Worm (Caenorhabditis elegans) whole organism, L2 larva: ENCODE measurements around the gene C49F8.14.

Source experiments
- aly-2 ChIP-seq: fragments of 150-350 bp; optimal IDR thresholded peaks from 2 replicates; lab custom pipeline; 2014; ENCODE audit warnings: missing biosample characterization, missing genetic modification characterization
- elt-1 ChIP-seq: fragments of 150-350 bp; optimal IDR thresholded peaks from 2 replicates; lab custom pipeline; 2014; ENCODE audit warnings: missing biosample characterization, missing genetic modification characterization
- elt-3 ChIP-seq: sonication (generic microtip); optimal IDR thresholded peaks from 2 replicates; lab custom pipeline; 2017; ENCODE audit warnings: missing biosample characterization, missing genetic modification characterization
- mdl-1 ChIP-seq, 2 experiments: fragments of 150-350 bp in 1 of 2; sonication (generic microtip) in 1 of 2; optimal IDR thresholded peaks; 2 replicates each; lab custom pipeline; 2017; ENCODE audit warnings: missing biosample characterization in 2 of 2, missing genetic modification characterization in 2 of 2
- nhr-10 ChIP-seq: sonication (generic microtip); optimal IDR thresholded peaks from 2 replicates; lab custom pipeline; 2017; ENCODE audit warnings: missing biosample characterization, missing genetic modification characterization
- nhr-11 ChIP-seq: fragments of 150-350 bp; optimal IDR thresholded peaks from 2 replicates; lab custom pipeline; 2014; ENCODE audit warnings: missing biosample characterization, missing genetic modification characterization
- nhr-129 ChIP-seq: fragments of 150-350 bp; optimal IDR thresholded peaks from 2 replicates; lab custom pipeline; 2014; ENCODE audit warnings: missing biosample characterization, missing genetic modification characterization
- nhr-25 ChIP-seq: fragments of 150-350 bp; sonication (generic microtip); optimal IDR thresholded peaks from 3 replicates; lab custom pipeline; 2014; ENCODE audit warnings: missing biosample characterization, missing genetic modification characterization
- nhr-77 ChIP-seq: fragments of 150-350 bp; optimal IDR thresholded peaks from 2 replicates; lab custom pipeline; 2014; ENCODE audit warnings: missing biosample characterization, missing genetic modification characterization
- skn-1 ChIP-seq: sonication (generic microtip); optimal IDR thresholded peaks from 2 replicates; lab custom pipeline; 2017; ENCODE audit warnings: missing biosample characterization, missing genetic modification characterization
- unc-39 ChIP-seq: fragments of 150-350 bp; optimal IDR thresholded peaks from 2 replicates; lab custom pipeline; 2014; ENCODE audit warnings: missing biosample characterization, missing genetic modification characterization
- zag-1 ChIP-seq: fragments of 150-350 bp; optimal IDR thresholded peaks from 2 replicates; lab custom pipeline; 2014; ENCODE audit warnings: missing biosample characterization, missing genetic modification characterization

ce11 chrX:13350804-13351747 is 25.7 kb downstream of the C49F8.14 start, which contains the start of gene mxl-3:
- TF ChIP-seq nhr-77 (no peak), skn-1 (tag; lab: Kevin White, UChicago) (no peak), aly-2 (tag; lab: Kevin White, UChicago) (no peak), mdl-1 (tag; optimal IDR thresholded peaks at IDR 0.05; lab: Kevin White, UChicago) (peak in 1 of 2 experiments; percentile 11), nhr-129 (tag; lab: Kevin White, UChicago) (peak; percentile 53), unc-39 (no peak), nhr-25 (tag; lab: Kevin White, UChicago) (peak; percentile 44), nhr-11 (tag; lab: Kevin White, UChicago) (no peak), elt-1 (tag; lab: Kevin White, UChicago) (no peak), zag-1 (tag; lab: Kevin White, UChicago) (no peak), nhr-10 (tag; lab: Kevin White, UChicago) (no peak), elt-3 (tag; lab: Kevin White, UChicago) (no peak)
